Worm (Caenorhabditis elegans) whole organism, L2 larva: ENCODE results near the gene K07E3.2.
"Not testable (repeated sequence)": the region's sequence is repeated elsewhere in the genome, so short reads cannot be mapped to it uniquely, and the experiment has no call there.

ENCODE experiments used
- C34F6.9 ChIP-seq: fragments of 150-350 bp; optimal IDR thresholded peaks from 2 replicates; lab custom pipeline; 2014; ENCODE audit warnings: missing biosample characterization, missing genetic modification characterization
- F13H6.1 ChIP-seq: sonication (generic microtip); optimal IDR thresholded peaks from 2 replicates; lab custom pipeline; 2016; ENCODE audit warnings: missing genetic modification characterization, missing compliant biosample characterization
- R02D3.7 ChIP-seq: fragments of 150-350 bp; optimal IDR thresholded peaks from 2 replicates; lab custom pipeline; 2014; ENCODE audit warnings: missing biosample characterization, missing genetic modification characterization
- Y55F3AM.14 ChIP-seq: fragments of 200-800 bp; sonication (Bioruptor generic); optimal IDR thresholded peaks from 2 replicates; lab custom pipeline; 2018; ENCODE audit warnings: mild to moderate bottlenecking, missing genetic modification characterization, missing compliant biosample characterization
- aly-2 ChIP-seq: fragments of 150-350 bp; optimal IDR thresholded peaks from 2 replicates; lab custom pipeline; 2014; ENCODE audit warnings: missing biosample characterization, missing genetic modification characterization
- ceh-16 ChIP-seq: fragments of 150-350 bp; optimal IDR thresholded peaks from 2 replicates; lab custom pipeline; 2014; ENCODE audit warnings: missing biosample characterization, missing genetic modification characterization
- ceh-82 ChIP-seq: fragments of 150-350 bp; optimal IDR thresholded peaks from 2 replicates; lab custom pipeline; 2014; ENCODE audit warnings: missing biosample characterization, missing genetic modification characterization
- crh-2 ChIP-seq: sonication (generic microtip); optimal IDR thresholded peaks from 2 replicates; lab custom pipeline; 2017; ENCODE audit warnings: missing biosample characterization, missing genetic modification characterization
- dmd-4 ChIP-seq: sonication (generic microtip); optimal IDR thresholded peaks from 2 replicates; lab custom pipeline; 2017; ENCODE audit warnings: missing biosample characterization, missing genetic modification characterization
- egl-27 ChIP-seq: sonication (generic microtip); optimal IDR thresholded peaks from 3 replicates; lab custom pipeline; 2017; ENCODE audit warnings: missing biosample characterization, missing genetic modification reagents, missing genetic modification characterization
- fos-1 ChIP-seq: fragments of 150-350 bp; optimal IDR thresholded peaks from 2 replicates; lab custom pipeline; 2014; ENCODE audit warnings: missing biosample characterization, missing genetic modification characterization
- gmeb-1 ChIP-seq: fragments of 150-350 bp; optimal IDR thresholded peaks from 2 replicates; lab custom pipeline; 2014; ENCODE audit warnings: missing biosample characterization, missing genetic modification characterization
- lin-11 ChIP-seq: fragments of 150-350 bp; sonication (generic microtip); optimal IDR thresholded peaks from 2 replicates; lab custom pipeline; 2014; ENCODE audit warnings: missing biosample characterization, missing genetic modification characterization, inconsistent platforms, mixed read lengths
- lin-13 ChIP-seq: fragments of 150-350 bp; optimal IDR thresholded peaks from 2 replicates; lab custom pipeline; 2014; ENCODE audit warnings: missing biosample characterization, missing genetic modification reagents, missing genetic modification characterization
- lsy-2 ChIP-seq, 2 experiments: fragments of 150-350 bp in 1 of 2; sonication (generic microtip) in 1 of 2; optimal IDR thresholded peaks; 2 replicates each; lab custom pipeline; 2014 to 2017; ENCODE audit warnings: missing biosample characterization in 2 of 2, missing genetic modification characterization in 2 of 2
- mab-5 ChIP-seq: fragments of 150-350 bp; optimal IDR thresholded peaks from 2 replicates; lab custom pipeline; 2014; ENCODE audit warnings: missing biosample characterization, missing genetic modification characterization
- mbf-1 ChIP-seq: sonication (generic microtip); optimal IDR thresholded peaks from 2 replicates; lab custom pipeline; 2017; ENCODE audit warnings: missing biosample characterization, missing genetic modification characterization
- mdl-1 ChIP-seq, 2 experiments: fragments of 150-350 bp in 1 of 2; sonication (generic microtip) in 1 of 2; optimal IDR thresholded peaks; 2 replicates each; lab custom pipeline; 2017; ENCODE audit warnings: missing biosample characterization in 2 of 2, missing genetic modification characterization in 2 of 2
- nhr-11 ChIP-seq: fragments of 150-350 bp; optimal IDR thresholded peaks from 2 replicates; lab custom pipeline; 2014; ENCODE audit warnings: missing biosample characterization, missing genetic modification characterization
- nhr-12 ChIP-seq: fragments of 150-350 bp; optimal IDR thresholded peaks from 2 replicates; lab custom pipeline; 2014; ENCODE audit warnings: missing biosample characterization, missing genetic modification characterization
- nhr-129 ChIP-seq: fragments of 150-350 bp; optimal IDR thresholded peaks from 2 replicates; lab custom pipeline; 2014; ENCODE audit warnings: missing biosample characterization, missing genetic modification characterization
- nhr-21 ChIP-seq: fragments of 150-350 bp; optimal IDR thresholded peaks from 2 replicates; lab custom pipeline; 2014; ENCODE audit warnings: missing biosample characterization, missing genetic modification characterization
- nhr-237 ChIP-seq: fragments of 150-350 bp; optimal IDR thresholded peaks from 2 replicates; lab custom pipeline; 2014; ENCODE audit warnings: missing biosample characterization, missing genetic modification characterization
- nhr-25 ChIP-seq: fragments of 150-350 bp; sonication (generic microtip); optimal IDR thresholded peaks from 3 replicates; lab custom pipeline; 2014; ENCODE audit warnings: missing biosample characterization, missing genetic modification characterization
- nhr-6 ChIP-seq: fragments of 150-350 bp; optimal IDR thresholded peaks from 2 replicates; lab custom pipeline; 2014; ENCODE audit warnings: missing biosample characterization, missing genetic modification characterization
- nhr-77 ChIP-seq: fragments of 150-350 bp; optimal IDR thresholded peaks from 2 replicates; lab custom pipeline; 2014; ENCODE audit warnings: missing biosample characterization, missing genetic modification characterization
- sem-4 ChIP-seq: fragments of 150-350 bp; optimal IDR thresholded peaks from 2 replicates; lab custom pipeline; 2014; ENCODE audit warnings: missing biosample characterization, missing genetic modification reagents, missing genetic modification characterization
- sma-3 ChIP-seq: sonication (generic microtip); optimal IDR thresholded peaks from 2 replicates; lab custom pipeline; 2016; ENCODE audit warnings: missing genetic modification reagents, missing genetic modification characterization, missing compliant biosample characterization
- sma-9 ChIP-seq, 2 experiments: fragments of 150-350 bp in 1 of 2; sonication (generic microtip) in 1 of 2; optimal IDR thresholded peaks; 2 replicates each; lab custom pipeline; 2014 to 2016; ENCODE audit warnings: missing genetic modification characterization in 2 of 2, mild to moderate bottlenecking in 1 of 2, missing biosample characterization in 1 of 2, missing compliant biosample characterization in 1 of 2, missing genetic modification reagents in 1 of 2, moderate library complexity in 1 of 2
- snpc-4 ChIP-seq: fragments of 150-350 bp; optimal IDR thresholded peaks from 2 replicates; lab custom pipeline; 2014; ENCODE audit warnings: missing biosample characterization, missing genetic modification characterization
- unc-55 ChIP-seq: fragments of 150-350 bp; sonication (generic microtip); optimal IDR thresholded peaks from 3 replicates; lab custom pipeline; 2014; ENCODE audit warnings: missing biosample characterization, missing genetic modification reagents, missing genetic modification characterization
- ztf-1 ChIP-seq: fragments of 200-800 bp; sonication (Bioruptor generic); conservative IDR thresholded peaks from 2 replicates; pipeline ENCODE4 v1.3.6; 2022; ENCODE audit warnings: missing genetic modification characterization, missing compliant biosample characterization
- ztf-11 ChIP-seq: sonication (generic microtip); optimal IDR thresholded peaks from 2 replicates; lab custom pipeline; 2017; ENCODE audit warnings: missing biosample characterization, missing genetic modification characterization

K07E3.2 gene

ce11 chrX:8155447-8155877 is 51.4 kb downstream of the K07E3.2 start:
- TF ChIP-seq lsy-2 (tag; optimal IDR thresholded peaks at IDR 0.05; lab: Kevin White, UChicago) (peak in 1 of 2 experiments; percentile 12), nhr-25 (tag; lab: Kevin White, UChicago) (peak; percentile 9), unc-55 (GFP tag; lab: Kevin White, UChicago) (peak; percentile 39), mdl-1 (tag; optimal IDR thresholded peaks at IDR 0.05; lab: Kevin White, UChicago) (peak in 1 of 2 experiments; percentile 50), sma-9 (GFP tag; optimal IDR thresholded peaks at IDR 0.05; lab: Kevin White, UChicago) (peak; percentile 37), C34F6.9 (tag; lab: Kevin White, UChicago) (peak; percentile 28), egl-27 (tag; lab: Kevin White, UChicago) (peak; percentile 5), nhr-129 (peak; percentile 25)
- TF ChIP-seq sma-9 (tag; optimal IDR thresholded peaks at IDR 0.05; lab: Kevin White, UChicago): not testable (repeated sequence)

- TF ChIP-seq lin-11 (peak; percentile 11), nhr-6 (tag; lab: Kevin White, UChicago) (no peak), unc-55 (GFP tag; lab: Kevin White, UChicago) (peak; percentile 20), lsy-2 (tag; optimal IDR thresholded peaks at IDR 0.05; lab: Kevin White, UChicago) (no peak), sma-9 (GFP tag; optimal IDR thresholded peaks at IDR 0.05; lab: Kevin White, UChicago) (peak; percentile 44), sma-9 (tag; optimal IDR thresholded peaks at IDR 0.05; lab: Kevin White, UChicago) (no peak), crh-2 (peak; percentile 7), Y55F3AM.14 (GFP tag; lab: Kevin White, UChicago) (peak; percentile 34), lin-13 (no peak), mab-5 (tag; lab: Kevin White, UChicago) (no peak)
These were observed 51.9 kb downstream of the K07E3.2 start for ce11 chrX:8155969-8156368.

ce11 chrX:8156502-8156901 is 52.4 kb downstream of the K07E3.2 start:
- TF ChIP-seq nhr-129 (peak; percentile 48), gmeb-1 (peak; percentile 63), fos-1 (tag; lab: Kevin White, UChicago) (peak; percentile 38), lin-13 (peak; percentile 28), ceh-16 (peak; percentile 16), sma-3 (peak; percentile 37), crh-2 (peak; percentile 50), lsy-2 (tag; optimal IDR thresholded peaks at IDR 0.05; lab: Kevin White, UChicago) (peak in 1 of 2 experiments; percentile 32), nhr-12 (tag; lab: Kevin White, UChicago) (no peak), nhr-25 (tag; lab: Kevin White, UChicago) (peak; percentile 2), nhr-21 (tag; lab: Kevin White, UChicago) (peak; percentile 21), sma-9 (GFP tag; optimal IDR thresholded peaks at IDR 0.05; lab: Kevin White, UChicago) (peak; percentile 45), sma-9 (tag; optimal IDR thresholded peaks at IDR 0.05; lab: Kevin White, UChicago) (no peak), mab-5 (tag; lab: Kevin White, UChicago) (no peak), F13H6.1 (tag; lab: Kevin White, UChicago) (peak; percentile 15), sem-4 (no peak)

- TF ChIP-seq sma-9 (GFP tag; optimal IDR thresholded peaks at IDR 0.05; lab: Kevin White, UChicago) (peak; percentile 13), sma-9 (tag; optimal IDR thresholded peaks at IDR 0.05; lab: Kevin White, UChicago) (no peak), C34F6.9 (tag; lab: Kevin White, UChicago) (peak; percentile 39), lin-11 (no peak), lsy-2 (tag; optimal IDR thresholded peaks at IDR 0.05; lab: Kevin White, UChicago) (peak in 1 of 2 experiments; percentile 50), mbf-1 (tag; lab: Kevin White, UChicago) (no peak), ceh-82 (tag; lab: Kevin White, UChicago) (no peak), dmd-4 (tag; lab: Kevin White, UChicago) (no peak), gmeb-1 (no peak), mdl-1 (tag; optimal IDR thresholded peaks at IDR 0.05; lab: Kevin White, UChicago) (no peak), unc-55 (GFP tag; lab: Kevin White, UChicago) (peak; percentile 52), nhr-129 (peak; percentile 70), R02D3.7 (tag; lab: Kevin White, UChicago) (no peak), lin-13 (peak; percentile 3), crh-2 (peak; percentile 24), aly-2 (tag; lab: Kevin White, UChicago) (no peak), nhr-11 (tag; lab: Kevin White, UChicago) (no peak), sem-4 (no peak), ceh-16 (no peak), F13H6.1 (tag; lab: Kevin White, UChicago) (no peak), ztf-11 (tag; lab: Kevin White, UChicago) (no peak), snpc-4 (tag; lab: Kevin White, UChicago) (no peak), ztf-1 (GFP tag; lab: Robert Waterston, UW) (no peak), nhr-77 (tag; lab: Kevin White, UChicago) (no peak), nhr-237 (tag; lab: Kevin White, UChicago) (no peak)
These were observed 53.0 kb downstream of the K07E3.2 start for ce11 chrX:8157132-8157531.
